Fruit fly (Drosophila melanogaster): Measurements from ENCODE around the gene Fuca.

DNA sequence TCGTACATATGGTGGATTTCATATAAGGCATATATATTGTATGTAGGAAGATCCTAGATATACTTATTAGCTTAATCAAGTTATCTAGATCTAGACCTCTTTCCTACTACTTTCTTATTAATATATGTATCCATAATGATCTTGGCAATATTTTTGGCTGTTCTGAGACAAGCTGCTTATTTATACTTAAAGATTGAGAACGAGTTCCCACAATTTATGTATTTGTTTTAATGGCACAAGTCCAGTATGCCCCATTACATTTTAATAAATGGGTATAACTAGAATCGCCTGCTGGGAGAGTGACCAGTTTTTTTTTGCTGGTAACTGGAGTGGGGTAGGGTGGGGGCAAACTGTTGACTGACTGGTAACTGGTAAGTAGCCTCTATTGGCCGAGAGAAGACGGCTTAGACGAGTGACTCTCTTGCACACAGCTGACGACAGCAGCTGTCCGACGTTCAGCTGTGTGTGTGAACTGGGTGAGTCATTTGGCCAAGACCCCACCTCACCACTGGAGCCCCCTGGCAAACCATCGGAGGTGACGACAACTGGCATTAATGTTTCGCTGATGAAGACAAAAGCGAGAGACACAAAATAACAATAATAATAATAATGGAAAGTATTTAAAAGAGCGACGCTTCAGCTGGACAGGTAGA lies 14.4 kb upstream of the Fuca start:
- no peak for TF ChIP-seq Crg-1 (GFP tag; optimal IDR thresholded peaks at IDR 0.05)
- no peak for TF ChIP-seq CG11617 (GFP tag; optimal IDR thresholded peaks at IDR 0.05)
- TF ChIP-seq CG33017 (tag; optimal IDR thresholded peaks at IDR 0.05), result no peak
- TF ChIP-seq kay (GFP tag; ENCODE audit: borderline replicate concordance), result peak; percentile 89
- no peak for TF ChIP-seq Clk (GFP tag; optimal IDR thresholded peaks at IDR 0.05)
- TF ChIP-seq CG7101 (tag; optimal IDR thresholded peaks at IDR 0.05), result no peak
- no peak for TF ChIP-seq CG7045 (GFP tag; optimal IDR thresholded peaks at IDR 0.05)
- TF ChIP-seq CG14711 (tag; optimal IDR thresholded peaks at IDR 0.05), result no peak
- TF ChIP-seq cnc (optimal IDR thresholded peaks at IDR 0.05), result no peak
- no peak for TF ChIP-seq Mnt (GFP tag; optimal IDR thresholded peaks at IDR 0.05)
- TF ChIP-seq ovo (GFP tag; optimal IDR thresholded peaks at IDR 0.05), result no peak
- TF ChIP-seq pad (GFP tag; optimal IDR thresholded peaks at IDR 0.05), result no peak
